Fruit fly (Drosophila melanogaster): ENCODE measurements around the gene Ccdc39.

DNA sequence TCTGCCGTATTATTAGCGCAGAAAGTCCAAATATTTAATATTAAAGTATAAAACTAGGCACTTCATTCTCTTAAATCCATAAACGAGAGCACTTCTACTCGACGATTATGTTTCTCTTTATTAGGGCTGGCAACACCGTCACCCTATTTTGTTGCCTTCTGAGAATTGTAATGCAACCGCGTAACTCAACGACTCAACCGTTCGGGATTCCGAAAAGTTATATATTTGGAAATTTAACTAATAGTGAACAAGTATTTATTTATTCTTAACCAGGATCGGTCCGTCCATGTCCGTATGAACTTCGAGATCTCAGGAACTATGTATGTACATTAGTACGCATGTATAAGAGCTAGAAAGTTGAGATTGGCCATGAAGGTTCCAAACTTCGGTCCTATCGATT is 34.8 kb downstream of the Ccdc39 start, which contains the start of gene atms:
- no peak for TF ChIP-seq CG9948 (tag; optimal IDR thresholded peaks at IDR 0.05)
- TF ChIP-seq CG15710 (tag; optimal IDR thresholded peaks at IDR 0.05): no peak
- TF ChIP-seq Pif1A (GFP tag; optimal IDR thresholded peaks at IDR 0.05): no peak
- no peak for TF ChIP-seq Snoo (tag; optimal IDR thresholded peaks at IDR 0.05)
- no peak for TF ChIP-seq gl (tag; optimal IDR thresholded peaks at IDR 0.05)
- TF ChIP-seq CG8301 (tag; optimal IDR thresholded peaks at IDR 0.05): no peak
- no peak for TF ChIP-seq CG13204 (GFP tag; optimal IDR thresholded peaks at IDR 0.05)
- TF ChIP-seq CG34367 (tag; optimal IDR thresholded peaks at IDR 0.05): no peak
- TF ChIP-seq CG4496 (GFP tag; IDR thresholded peaks at IDR 0.05): no peak
- no peak for TF ChIP-seq CG10348 (GFP tag; IDR thresholded peaks at IDR 0.05)
- no peak for TF ChIP-seq CG14655 (GFP tag; optimal IDR thresholded peaks at IDR 0.05)
